Fruit fly (Drosophila melanogaster) whole organism, embryonic: ENCODE results near the gene Or85c.
A peak's percentile ranks its signal among the peaks of the same experiment; 100 is the strongest.

ENCODE experiments used
- Abd-B ChIP-seq: fragments of 200-800 bp; sonication (Bioruptor generic); optimal IDR thresholded peaks from 2 replicates; lab custom pipeline; 2018; ENCODE audit warnings: missing biosample characterization, mild to moderate bottlenecking, missing genetic modification characterization, moderate library complexity
- B-H1 ChIP-seq: fragments of 200-800 bp; sonication (Bioruptor generic); IDR thresholded peaks from 3 replicates; pipeline ENCODE4 v1.3.6; 2022; ENCODE audit warnings: missing biosample characterization, missing genetic modification characterization
- Blimp-1 ChIP-seq: fragments of 200-800 bp; sonication (Bioruptor generic); optimal IDR thresholded peaks from 3 replicates; lab custom pipeline; 2018; ENCODE audit warnings: missing biosample characterization, missing genetic modification characterization, mild to moderate bottlenecking, moderate library complexity, missing genetic modification reagents
- CG10209 ChIP-seq: fragments of 200-800 bp; sonication (Bioruptor generic); optimal IDR thresholded peaks from 3 replicates; lab custom pipeline; 2017; ENCODE audit warnings: missing biosample characterization, mild to moderate bottlenecking, missing genetic modification characterization, missing genetic modification reagents
- CG10366 ChIP-seq: fragments of 200-800 bp; sonication (Bioruptor generic); IDR thresholded peaks from 2 replicates; pipeline ENCODE4 v1.3.6; 2022; ENCODE audit warnings: missing biosample characterization, missing genetic modification characterization
- CG10462 ChIP-seq: fragments of 200-800 bp; sonication (Bioruptor generic); optimal IDR thresholded peaks from 2 replicates; lab custom pipeline; 2016; ENCODE audit warnings: missing biosample characterization, missing genetic modification characterization
- CG11456 ChIP-seq: fragments of 200-800 bp; sonication (Bioruptor generic); IDR thresholded peaks from 3 replicates; pipeline ENCODE4 v1.3.6; 2022; ENCODE audit warnings: missing biosample characterization, missing genetic modification characterization
- CG11504 ChIP-seq: fragments of 200-800 bp; sonication (Bioruptor generic); optimal IDR thresholded peaks from 3 replicates; lab custom pipeline; 2019; ENCODE audit warnings: missing biosample characterization, mild to moderate bottlenecking, missing genetic modification characterization, moderate library complexity
- CG11695 ChIP-seq: fragments of 200-800 bp; sonication (Bioruptor generic); IDR thresholded peaks from 3 replicates; pipeline ENCODE4 v1.3.6; 2022; ENCODE audit warnings: missing biosample characterization, missing genetic modification characterization
- CG13424 ChIP-seq: fragments of 200-800 bp; sonication (Bioruptor generic); optimal IDR thresholded peaks from 2 replicates; lab custom pipeline; 2019; ENCODE audit warnings: missing biosample characterization, mild to moderate bottlenecking, missing genetic modification characterization, moderate library complexity
- CG15269 ChIP-seq: fragments of 200-800 bp; sonication (Bioruptor generic); optimal IDR thresholded peaks from 2 replicates; lab custom pipeline; 2018; ENCODE audit warnings: missing biosample characterization, mild to moderate bottlenecking, missing genetic modification characterization, moderate library complexity
- CG17328 ChIP-seq: fragments of 200-800 bp; sonication (Bioruptor generic); IDR thresholded peaks from 2 replicates; pipeline ENCODE4 v1.3.6; 2022; ENCODE audit warnings: missing biosample characterization, missing genetic modification characterization
- CG17568 ChIP-seq: fragments of 200-800 bp; sonication (Bioruptor generic); optimal IDR thresholded peaks from 2 replicates; lab custom pipeline; 2018; ENCODE audit warnings: missing biosample characterization, mild to moderate bottlenecking, missing genetic modification characterization, moderate library complexity
- CG18599 ChIP-seq: fragments of 200-800 bp; sonication (Bioruptor generic); optimal IDR thresholded peaks from 3 replicates; lab custom pipeline; 2017; ENCODE audit warnings: missing biosample characterization, missing genetic modification characterization, mild to moderate bottlenecking, moderate library complexity, missing genetic modification reagents
- CG2678 ChIP-seq: fragments of 200-800 bp; sonication (Bioruptor generic); optimal IDR thresholded peaks from 3 replicates; lab custom pipeline; 2019; ENCODE audit warnings: missing biosample characterization, mild to moderate bottlenecking, missing genetic modification characterization, moderate library complexity
- CG2712 ChIP-seq: fragments of 200-800 bp; optimal IDR thresholded peaks from 3 replicates; lab custom pipeline; 2019; ENCODE audit warnings: missing biosample characterization, mild to moderate bottlenecking, missing genetic modification characterization, moderate library complexity
- CG32772 ChIP-seq: fragments of 200-800 bp; sonication (Bioruptor generic); IDR thresholded peaks from 2 replicates; pipeline ENCODE4 v1.3.6; 2022; ENCODE audit warnings: missing biosample characterization, missing genetic modification characterization
- CG3407 ChIP-seq: fragments of 200-800 bp; sonication (Bioruptor generic); optimal IDR thresholded peaks from 2 replicates; lab custom pipeline; 2018; ENCODE audit warnings: missing biosample characterization, mild to moderate bottlenecking, missing genetic modification characterization
- CG34422 ChIP-seq: fragments of 200-800 bp; sonication (Bioruptor generic); IDR thresholded peaks from 3 replicates; pipeline ENCODE4 v1.3.6; 2022; ENCODE audit warnings: missing biosample characterization, missing genetic modification characterization
- CG6254 ChIP-seq: fragments of 200-800 bp; sonication (Bioruptor generic); optimal IDR thresholded peaks from 3 replicates; lab custom pipeline; 2017; ENCODE audit warnings: mild to moderate bottlenecking, missing biosample characterization, missing genetic modification reagents, missing genetic modification characterization
- CG7556 ChIP-seq: fragments of 200-800 bp; sonication (Bioruptor generic); optimal IDR thresholded peaks from 2 replicates; lab custom pipeline; 2017; ENCODE audit warnings: missing biosample characterization, mild to moderate bottlenecking, missing genetic modification characterization
- CG8388 ChIP-seq: fragments of 200-800 bp; sonication (Bioruptor generic); optimal IDR thresholded peaks from 2 replicates; lab custom pipeline; 2019; ENCODE audit warnings: missing biosample characterization, mild to moderate bottlenecking, missing genetic modification characterization, moderate library complexity
- CG8924 ChIP-seq: fragments of 200-800 bp; optimal IDR thresholded peaks from 3 replicates; lab custom pipeline; 2019; ENCODE audit warnings: missing biosample characterization, mild to moderate bottlenecking, missing genetic modification characterization, moderate library complexity
- CG9932 ChIP-seq: fragments of 200-800 bp; sonication (Bioruptor generic); IDR thresholded peaks from 2 replicates; pipeline ENCODE4 v1.3.6; 2022; ENCODE audit warnings: missing biosample characterization, missing genetic modification characterization
- E2f1 ChIP-seq: fragments of 200-800 bp; sonication (Bioruptor generic); IDR thresholded peaks from 2 replicates; pipeline ENCODE4 v1.3.6; 2022; ENCODE audit warnings: missing biosample characterization, missing genetic modification characterization
- HLH3B ChIP-seq: fragments of 200-800 bp; sonication (Bioruptor generic); IDR thresholded peaks from 2 replicates; pipeline ENCODE4 v1.3.6; 2022; ENCODE audit warnings: missing biosample characterization, missing genetic modification characterization
- Hey ChIP-seq: fragments of 200-800 bp; sonication (Bioruptor generic); optimal IDR thresholded peaks from 3 replicates; lab custom pipeline; 2018; ENCODE audit warnings: missing biosample characterization, mild to moderate bottlenecking, missing genetic modification characterization
- Hr3 ChIP-seq: fragments of 200-800 bp; sonication (Bioruptor generic); optimal IDR thresholded peaks from 3 replicates; lab custom pipeline; 2016; ENCODE audit warnings: missing biosample characterization, missing genetic modification characterization
- Med ChIP-seq: fragments of 200-800 bp; sonication (Bioruptor generic); peaks from one replicate; lab custom pipeline; 2016; ENCODE audit warnings: missing biosample characterization, missing genetic modification characterization, mild to moderate bottlenecking, inconsistent platforms, moderate library complexity
- NC2α ChIP-seq: fragments of 200-800 bp; sonication (Bioruptor generic); optimal IDR thresholded peaks from 2 replicates; lab custom pipeline; 2016; ENCODE audit warnings: missing biosample characterization, missing genetic modification characterization
- Oaz ChIP-seq: fragments of 200-800 bp; sonication (Bioruptor generic); IDR thresholded peaks from 2 replicates; pipeline ENCODE4 v1.3.6; 2022; ENCODE audit warnings: missing biosample characterization, missing genetic modification characterization
- PHDP ChIP-seq: fragments of 200-800 bp; sonication (Bioruptor generic); optimal IDR thresholded peaks from 3 replicates; lab custom pipeline; 2018; ENCODE audit warnings: missing biosample characterization, mild to moderate bottlenecking, missing genetic modification characterization, moderate library complexity
- Ptx1 ChIP-seq: fragments of 200-800 bp; sonication (Bioruptor generic); IDR thresholded peaks from 2 replicates; pipeline ENCODE4 v1.3.6; 2022; ENCODE audit warnings: missing biosample characterization, missing genetic modification characterization
- Sox100B ChIP-seq: fragments of 200-800 bp; sonication (Bioruptor generic); optimal IDR thresholded peaks from 3 replicates; lab custom pipeline; 2018; ENCODE audit warnings: missing biosample characterization, mild to moderate bottlenecking, missing genetic modification characterization
- Ssrp ChIP-seq: fragments of 200-800 bp; sonication (Bioruptor generic); optimal IDR thresholded peaks from 2 replicates; lab custom pipeline; 2018; ENCODE audit warnings: missing biosample characterization, mild to moderate bottlenecking, missing genetic modification characterization, moderate library complexity
- Xrp1 ChIP-seq: fragments of 200-800 bp; sonication (Bioruptor generic); IDR thresholded peaks from 2 replicates; pipeline ENCODE4 v1.3.6; 2022; ENCODE audit warnings: missing biosample characterization, missing genetic modification characterization
- YL-1 ChIP-seq: fragments of 200-800 bp; sonication (Bioruptor generic); optimal IDR thresholded peaks from 3 replicates; lab custom pipeline; 2017; ENCODE audit warnings: missing biosample characterization, mild to moderate bottlenecking, missing genetic modification characterization
- bsh ChIP-seq, 2 experiments: fragments of 200-800 bp; sonication (Bioruptor generic); optimal IDR thresholded peaks; 2 replicates each; lab custom pipeline; 2017 to 2018; ENCODE audit warnings: mild to moderate bottlenecking in 2 of 2, missing biosample characterization in 2 of 2, missing genetic modification characterization in 2 of 2, moderate library complexity in 1 of 2
- croc ChIP-seq: fragments of 200-800 bp; sonication (Bioruptor generic); conservative IDR thresholded peaks from 3 replicates; pipeline ENCODE4 v1.3.6; 2022; ENCODE audit warnings: missing biosample characterization, missing genetic modification characterization
- crol ChIP-seq: fragments of 200-800 bp; sonication (Bioruptor generic); IDR thresholded peaks from 2 replicates; pipeline ENCODE4 v1.3.6; 2022; ENCODE audit warnings: missing biosample characterization, missing genetic modification characterization
- esg ChIP-seq: fragments of 200-800 bp; sonication (Bioruptor generic); conservative IDR thresholded peaks from 2 replicates; pipeline ENCODE4 v1.3.6; 2022; ENCODE audit warnings: missing biosample characterization, missing genetic modification characterization
- gsb-n ChIP-seq: fragments of 200-800 bp; sonication (Bioruptor generic); optimal IDR thresholded peaks from 3 replicates; lab custom pipeline; 2018; ENCODE audit warnings: missing biosample characterization, mild to moderate bottlenecking, missing genetic modification characterization
- luna ChIP-seq: fragments of 200-800 bp; sonication (Bioruptor generic); optimal IDR thresholded peaks from 2 replicates; lab custom pipeline; 2016; ENCODE audit warnings: missing biosample characterization, missing genetic modification characterization
- sens ChIP-seq: fragments of 200-800 bp; sonication (Bioruptor generic); peaks from one replicate; lab custom pipeline; 2016; ENCODE audit warnings: missing biosample characterization, missing genetic modification characterization
- trh ChIP-seq: fragments of 200-800 bp; sonication (Bioruptor generic); optimal IDR thresholded peaks from 2 replicates; lab custom pipeline; 2016; ENCODE audit warnings: missing biosample characterization, missing genetic modification characterization
- unpg ChIP-seq: fragments of 200-800 bp; sonication (Bioruptor generic); optimal IDR thresholded peaks from 3 replicates; lab custom pipeline; 2018; ENCODE audit warnings: missing biosample characterization, mild to moderate bottlenecking, missing genetic modification characterization, moderate library complexity
- vvl ChIP-seq: fragments of 200-800 bp; sonication (Bioruptor generic); IDR thresholded peaks from 2 replicates; pipeline ENCODE4 v1.3.6; 2022; ENCODE audit warnings: missing biosample characterization, missing genetic modification characterization

Gene Or85c

dm6 chr3R:8470567-8470966 lies 42.3 kb downstream of the Or85c start (continued):
- TF ChIP-seq CG8924 (tag; lab: Kevin White, UChicago) (peak; percentile 16), CG18599 (GFP tag; lab: Kevin White, UChicago) (peak; percentile 35), Sox100B (GFP tag; lab: Kevin White, UChicago) (peak; percentile 32), PHDP (tag; lab: Kevin White, UChicago) (peak; percentile 27), Blimp-1 (GFP tag; lab: Kevin White, UChicago) (peak; percentile 29), esg (peak; percentile 20; the same call in 1 of the 2 replicates), CG9932 (peak; percentile 21; the same call in 1 of the 2 replicates), CG7556 (GFP tag; lab: Kevin White, UChicago) (peak; percentile 12), trh (GFP tag; lab: Kevin White, UChicago) (no peak), Ssrp (tag; lab: Kevin White, UChicago) (peak; percentile 25), NC2α (GFP tag; lab: Kevin White, UChicago) (no peak), CG11695 (GFP tag; lab: Robert Waterston, UW) (no peak), E2f1 (GFP tag; lab: Robert Waterston, UW) (0 out of 2 replicates have a peak, but pooled peaks have one; percentile 12), CG11504 (tag; lab: Kevin White, UChicago) (peak; percentile 65), bsh (GFP tag; optimal IDR thresholded peaks at IDR 0.05; lab: Kevin White, UChicago) (peak in 1 of 2 experiments; percentile 15), CG11456 (GFP tag; lab: Robert Waterston, UW) (no peak), CG2712 (tag; lab: Kevin White, UChicago) (peak; percentile 24)

dm6 chr3R:8469716-8470393 lies 43.0 kb downstream of the Or85c start:
- TF ChIP-seq CG2678 (tag; lab: Kevin White, UChicago) = peak; percentile 56
- TF ChIP-seq luna (GFP tag; lab: Kevin White, UChicago) = no peak
- TF ChIP-seq CG10462 (GFP tag; lab: Kevin White, UChicago) = no peak
- TF ChIP-seq Blimp-1 (GFP tag; lab: Kevin White, UChicago) = peak; percentile 40
- peak; percentile 66 for TF ChIP-seq unpg
- TF ChIP-seq Ptx1 (GFP tag; lab: Robert Waterston, UW) = peak; percentile 53
- peak; percentile 41 for TF ChIP-seq crol (GFP tag; lab: Robert Waterston, UW)
- no peak for TF ChIP-seq YL-1
- TF ChIP-seq HLH3B = 0 out of 2 replicates have a peak, but pooled peaks have one; percentile 27
- no peak for TF ChIP-seq CG34422
- peak; percentile 32 for TF ChIP-seq CG10209
- TF ChIP-seq CG6254 (GFP tag; lab: Kevin White, UChicago) = no peak
- TF ChIP-seq Xrp1 = peak; percentile 37; the same call in 1 of the 2 replicates
- TF ChIP-seq gsb-n (tag; lab: Kevin White, UChicago) = peak; percentile 4
- 0 out of 2 replicates have a peak, but pooled peaks have one; percentile 20 for TF ChIP-seq vvl
- TF ChIP-seq CG3407 (GFP tag; lab: Kevin White, UChicago) = no peak
- peak; percentile 39; the same call in 1 of the 2 replicates for TF ChIP-seq CG10366 (GFP tag; lab: Robert Waterston, UW)
- 0 out of 2 replicates have a peak, but pooled peaks have one; percentile 28 for TF ChIP-seq Oaz (GFP tag; lab: Robert Waterston, UW)
- TF ChIP-seq CG17328 (GFP tag; lab: Robert Waterston, UW) = peak; percentile 41; the same call in 1 of the 2 replicates
- TF ChIP-seq CG15269 (tag; lab: Kevin White, UChicago) = peak; percentile 48
- no peak for TF ChIP-seq CG17568 (GFP tag; lab: Kevin White, UChicago)
- TF ChIP-seq sens (GFP tag; lab: Kevin White, UChicago) = peak; percentile 86
- TF ChIP-seq CG13424 (tag; lab: Kevin White, UChicago) = peak; percentile 51
- TF ChIP-seq CG8388 (GFP tag; lab: Kevin White, UChicago) = peak; percentile 47
- TF ChIP-seq Hr3 = peak; percentile 27
- TF ChIP-seq Abd-B (GFP tag; lab: Kevin White, UChicago) = peak; percentile 15
- peak; percentile 30; the same call in 2 of the 3 replicates for TF ChIP-seq B-H1 (GFP tag; lab: Robert Waterston, UW)
- TF ChIP-seq Med (GFP tag; lab: Kevin White, UChicago) = peak; percentile 42
- TF ChIP-seq CG32772 (GFP tag; lab: Robert Waterston, UW) = 0 out of 2 replicates have a peak, but pooled peaks have one; percentile 19
- TF ChIP-seq Hey (tag; lab: Kevin White, UChicago) = no peak
- TF ChIP-seq croc = 0 out of 3 replicates have a peak, but pooled peaks have one; percentile 24
